Worm (Caenorhabditis elegans): ENCODE data around the gene cut-6.

DNA sequence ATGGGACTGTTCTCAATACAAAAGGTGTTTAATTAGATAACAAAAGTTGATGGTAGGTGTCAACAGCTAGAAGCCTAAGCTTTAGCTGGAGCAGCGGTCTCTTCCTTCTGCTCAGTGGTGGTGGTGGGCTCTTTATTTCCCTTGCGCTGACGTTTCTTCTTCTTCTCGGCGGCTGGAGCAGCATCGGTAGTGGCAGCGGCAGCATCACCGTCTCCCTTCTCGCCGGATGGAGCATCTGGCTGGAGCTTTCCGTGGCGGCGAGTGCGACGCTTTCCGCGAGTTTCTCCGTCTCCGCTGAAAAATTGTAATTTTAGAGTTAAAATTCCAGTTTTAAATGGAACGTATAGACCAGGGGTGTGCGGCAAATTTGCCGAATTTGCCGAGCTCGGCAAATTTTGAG is 44.2 kb upstream of the cut-6 start:
- TF ChIP-seq snpc-1.2 (GFP tag; IDR thresholded peaks at IDR 0.05) (no peak), daf-16 (GFP tag; optimal IDR thresholded peaks at IDR 0.05) (no peak), daf-16 (tag; optimal IDR thresholded peaks at IDR 0.05) (no peak), mdl-1 (tag; optimal IDR thresholded peaks at IDR 0.05) (no peak), nhr-48 (tag; optimal IDR thresholded peaks at IDR 0.05) (no peak), ama-1 (optimal IDR thresholded peaks at IDR 0.05) (no peak), attf-4 (tag; optimal IDR thresholded peaks at IDR 0.05) (no peak)

Measured in whole organism, L4 larva.